Worm (Caenorhabditis elegans): ENCODE measurements around the gene T13F3.8.

The T13F3.8 gene

ce11 chrV:16269556-16269955, at the start of gene T13F3.8, which contains the start of gene fbxa-2:
T13F3.8 (plus strand) TSS chrV:16269800.
fbxa-2 (minus strand) TSS chrV:16269656.
- TF ChIP-seq ama-1 (optimal IDR thresholded peaks at IDR 0.05) (no peak), pha-4 (tag; optimal IDR thresholded peaks at IDR 0.05) (peak; percentile 38), unc-62 (GFP tag; optimal IDR thresholded peaks at IDR 0.05) (no peak), unc-39 (tag; optimal IDR thresholded peaks at IDR 0.05) (no peak), ztf-4 (tag; optimal IDR thresholded peaks at IDR 0.05) (no peak), zag-1 (tag; optimal IDR thresholded peaks at IDR 0.05) (no peak), nhr-11 (tag; optimal IDR thresholded peaks at IDR 0.05) (no peak)

- TF ChIP-seq ztf-4 (tag; optimal IDR thresholded peaks at IDR 0.05) = no peak
- TF ChIP-seq sea-2 (GFP tag; optimal IDR thresholded peaks at IDR 0.05) = no peak
- TF ChIP-seq ama-1 (optimal IDR thresholded peaks at IDR 0.05) = no peak
- no peak for TF ChIP-seq nhr-12 (tag; optimal IDR thresholded peaks at IDR 0.05)
- no peak for TF ChIP-seq snpc-4 (tag; optimal IDR thresholded peaks at IDR 0.05)
- no peak for TF ChIP-seq eor-1 (tag; optimal IDR thresholded peaks at IDR 0.05)
- TF ChIP-seq nhr-77 (tag; optimal IDR thresholded peaks at IDR 0.05) = no peak
- no peak for TF ChIP-seq pqm-1 (tag; optimal IDR thresholded peaks at IDR 0.05)
- no peak for TF ChIP-seq ceh-9 (tag; optimal IDR thresholded peaks at IDR 0.05)
- TF ChIP-seq daf-12 (tag; optimal IDR thresholded peaks at IDR 0.05) = no peak
- no peak for TF ChIP-seq egl-27 (tag; optimal IDR thresholded peaks at IDR 0.05)
- TF ChIP-seq ceh-16 (tag; optimal IDR thresholded peaks at IDR 0.05) = no peak
- no peak for TF ChIP-seq ceh-82 (tag; optimal IDR thresholded peaks at IDR 0.05)
Observed at ce11 chrV:16220020-16220419, 49.6 kb upstream of the T13F3.8 start.

- no peak for TF ChIP-seq zag-1 (tag; optimal IDR thresholded peaks at IDR 0.05)
- TF ChIP-seq ceh-82 (tag; optimal IDR thresholded peaks at IDR 0.05) = no peak
- no peak for TF ChIP-seq nhr-67 (tag; optimal IDR thresholded peaks at IDR 0.05)
- no peak for TF ChIP-seq elt-3 (tag; optimal IDR thresholded peaks at IDR 0.05)
- no peak for TF ChIP-seq fkh-10 (GFP tag; optimal IDR thresholded peaks at IDR 0.05)
- no peak for TF ChIP-seq aly-2 (tag; optimal IDR thresholded peaks at IDR 0.05)
- TF ChIP-seq egl-27 (tag; optimal IDR thresholded peaks at IDR 0.05) = no peak
- TF ChIP-seq tbx-2 (tag; optimal IDR thresholded peaks at IDR 0.05) = no peak
- TF ChIP-seq hmg-11 (tag; optimal IDR thresholded peaks at IDR 0.05) = no peak
Observed at ce11 chrV:16224027-16224426, 45.6 kb upstream of the T13F3.8 start, which contains the start of gene stdh-2. stdh-2 (plus strand) TSS chrV:16224327.

DNA sequence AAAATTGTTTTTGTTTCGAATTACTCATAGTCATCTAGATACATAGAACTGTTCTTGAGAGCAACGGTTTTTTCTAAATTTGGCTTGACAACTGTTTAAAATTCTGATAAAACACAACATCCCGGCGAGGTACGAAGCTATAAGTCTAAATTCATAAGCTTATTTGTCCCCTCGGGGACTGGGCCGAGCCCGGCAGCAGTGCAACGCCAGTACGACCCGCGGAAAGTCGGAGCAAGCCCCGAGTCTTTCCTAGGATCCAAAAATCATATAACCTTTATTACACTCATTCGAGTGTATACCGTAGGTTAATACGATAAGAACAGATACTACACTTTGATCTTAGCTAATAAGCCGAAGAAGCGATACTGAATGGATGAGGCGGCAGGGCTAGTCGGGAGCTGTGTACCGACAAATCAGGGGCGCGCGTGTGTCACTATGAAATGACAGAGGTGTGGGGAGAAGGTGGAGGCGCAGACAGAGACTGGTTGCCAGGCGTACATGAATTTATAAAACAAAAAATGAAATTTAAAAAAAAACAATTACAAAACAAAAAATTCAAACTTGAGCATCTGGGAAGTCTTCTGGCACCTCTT, 44.0 kb upstream of the T13F3.8 start:
- TF ChIP-seq lin-15B (tag; optimal IDR thresholded peaks at IDR 0.05) = no peak
- peak; percentile 22 for TF ChIP-seq snpc-4 (tag; optimal IDR thresholded peaks at IDR 0.05)

- TF ChIP-seq egl-5 (tag; optimal IDR thresholded peaks at IDR 0.05) (no peak), ceh-16 (tag; optimal IDR thresholded peaks at IDR 0.05) (no peak), mdl-1 (tag; optimal IDR thresholded peaks at IDR 0.05) (no peak), sea-2 (GFP tag; optimal IDR thresholded peaks at IDR 0.05) (no peak), elt-3 (tag; optimal IDR thresholded peaks at IDR 0.05) (no peak), unc-62 (GFP tag; optimal IDR thresholded peaks at IDR 0.05) (no peak), elt-1 (tag; optimal IDR thresholded peaks at IDR 0.05) (no peak)
Observed at ce11 chrV:16226581-16226980, 43.0 kb upstream of the T13F3.8 start, which contains the start of gene F11A5.13. F11A5.13 (minus strand) TSS chrV:16226681.

DNA sequence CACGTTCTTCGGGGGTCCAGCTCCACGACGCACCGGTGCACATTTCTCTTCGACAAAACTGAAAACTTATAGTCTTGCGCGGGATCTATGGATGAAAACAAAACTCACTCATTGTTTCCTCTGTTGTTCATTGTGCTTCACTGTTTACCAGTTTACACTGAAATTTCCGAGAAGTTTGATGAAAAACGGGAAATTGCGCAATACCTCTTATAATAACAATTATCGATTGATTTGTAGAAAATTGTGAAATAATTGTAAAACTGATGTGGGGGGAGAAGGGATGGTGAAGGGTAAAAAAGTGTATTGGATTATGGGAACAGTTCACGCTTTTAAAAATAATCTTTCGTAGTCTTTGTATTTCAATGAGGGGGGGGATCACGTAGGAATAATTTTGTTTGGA, 40.2 kb upstream of the T13F3.8 start:
- TF ChIP-seq mml-1 (tag; optimal IDR thresholded peaks at IDR 0.05) = no peak
- no peak for TF ChIP-seq egl-27 (tag; optimal IDR thresholded peaks at IDR 0.05)
- TF ChIP-seq egl-5 (tag; optimal IDR thresholded peaks at IDR 0.05) = no peak
- TF ChIP-seq fkh-10 (GFP tag; optimal IDR thresholded peaks at IDR 0.05) = no peak
- TF ChIP-seq pha-4 (tag; optimal IDR thresholded peaks at IDR 0.05) = no peak
- no peak for TF ChIP-seq lin-15B (tag; optimal IDR thresholded peaks at IDR 0.05)

ce11 chrV:16229896-16230295, 39.7 kb upstream of the T13F3.8 start, which contains the start of the genes F21H7.2 and F21H7.12:
F21H7.2 (minus strand) TSS chrV:16229996.
F21H7.12 (plus strand) TSS chrV:16230165.
- TF ChIP-seq aly-2 (tag; optimal IDR thresholded peaks at IDR 0.05) (no peak), pha-4 (tag; optimal IDR thresholded peaks at IDR 0.05) (no peak), nhr-237 (tag; optimal IDR thresholded peaks at IDR 0.05) (no peak), daf-12 (tag; optimal IDR thresholded peaks at IDR 0.05) (no peak), hmg-11 (tag; optimal IDR thresholded peaks at IDR 0.05) (no peak), fos-1 (tag; optimal IDR thresholded peaks at IDR 0.05) (no peak), zag-1 (tag; optimal IDR thresholded peaks at IDR 0.05) (no peak), nhr-12 (tag; optimal IDR thresholded peaks at IDR 0.05) (no peak), ceh-9 (tag; optimal IDR thresholded peaks at IDR 0.05) (no peak), ceh-28 (tag; optimal IDR thresholded peaks at IDR 0.05) (no peak), nhr-76 (tag; optimal IDR thresholded peaks at IDR 0.05) (no peak), snpc-4 (tag; optimal IDR thresholded peaks at IDR 0.05) (no peak), skn-1 (tag; optimal IDR thresholded peaks at IDR 0.05) (no peak)
